Fruit fly (Drosophila melanogaster) S2 (cell line): ENCODE measurements around the gene Atg17.

Experiments used
- CG8478 ChIP-seq: fragments of >200 bp; optimal IDR thresholded peaks from 2 replicates; lab custom pipeline; 2018
- CTCF ChIP-seq, 2 experiments: fragments of >200 bp; optimal IDR thresholded peaks; 2 replicates each; lab custom pipeline; 2018

- TF ChIP-seq CG8478 (lab: Kevin White, UChicago) (no peak), CTCF (optimal IDR thresholded peaks at IDR 0.05; lab: Kevin White, UChicago) (no peak)
Observed at dm6 chr3R:5671795-5672657, 2.5 kb downstream of the Atg17 start.
